Fruit fly (Drosophila melanogaster): ENCODE results near the gene ZnT35C.

The ZnT35C gene

DNA sequence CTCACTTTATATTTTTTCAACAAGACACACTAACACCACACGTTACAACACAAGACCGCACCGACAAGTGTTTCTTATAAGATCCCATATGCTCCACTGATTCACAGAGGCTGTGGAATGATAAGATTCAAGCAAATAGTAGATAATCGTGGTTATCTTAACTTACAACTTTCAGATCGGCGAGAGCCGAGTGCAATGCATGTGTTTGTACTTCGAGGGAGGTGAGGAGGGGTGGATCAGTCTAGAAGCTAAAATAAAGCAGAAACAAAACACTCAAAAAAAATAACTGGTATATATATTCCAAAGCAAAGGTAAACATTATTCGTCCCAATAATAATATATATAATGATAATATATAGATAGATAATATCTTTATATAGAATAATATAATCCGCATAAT lies at the start of gene ZnT35C:
Gene ZnT35C (minus strand): TSS at position 101 of the 400 bp plus-strand sequence.
- TF ChIP-seq CG17801 (GFP tag; optimal IDR thresholded peaks at IDR 0.05; ENCODE audit: partially characterized antibody): no peak

DNA sequence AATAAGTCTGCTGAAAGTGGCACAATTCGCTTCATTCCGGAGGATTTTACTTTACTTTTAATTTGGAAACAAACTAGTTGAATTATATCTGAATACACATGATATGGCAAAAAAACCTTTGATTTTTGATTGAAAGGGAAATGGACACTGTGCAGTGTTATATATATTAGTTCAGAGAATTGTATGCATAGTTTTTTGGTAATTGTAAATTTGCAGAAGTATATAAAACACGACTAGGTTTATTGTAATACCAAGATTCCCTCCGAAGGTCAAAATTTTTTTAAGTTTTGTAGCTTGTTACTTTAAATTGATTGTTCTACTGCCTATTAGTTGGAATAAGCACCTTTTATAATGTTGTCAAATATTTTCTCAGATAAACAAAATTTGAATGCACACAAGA lies 44.6 kb upstream of the ZnT35C start, which contains the start of gene CG15260:
Gene CG15260 (minus strand): TSS at position 101 of the 400 bp plus-strand sequence.
- no peak for TF ChIP-seq CG17801 (GFP tag; optimal IDR thresholded peaks at IDR 0.05; ENCODE audit: partially characterized antibody)

DNA sequence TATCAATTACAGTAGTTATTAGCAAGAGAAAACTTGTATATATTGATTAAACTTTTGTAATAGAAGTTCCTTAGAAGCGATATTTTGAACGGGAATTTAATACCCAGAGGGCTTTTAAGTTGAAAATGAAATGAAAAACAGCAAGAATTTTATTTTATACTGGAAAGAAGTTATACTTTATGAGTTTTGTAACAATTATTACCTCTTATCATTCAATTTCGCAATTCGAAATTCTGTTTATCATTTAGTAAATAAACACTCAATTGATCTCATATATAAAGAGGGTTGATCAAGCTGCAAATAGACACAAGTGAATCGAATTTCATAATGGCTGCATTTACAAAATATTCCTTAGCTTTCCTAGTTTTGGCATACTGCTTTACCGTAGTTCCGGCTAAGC lies 37.2 kb upstream of the ZnT35C start, which contains the start of gene CG15263:
Gene CG15263 (plus strand): TSS at position 301 of the 400 bp plus-strand sequence.
- TF ChIP-seq CG17801 (GFP tag; optimal IDR thresholded peaks at IDR 0.05; ENCODE audit: partially characterized antibody): no peak

DNA sequence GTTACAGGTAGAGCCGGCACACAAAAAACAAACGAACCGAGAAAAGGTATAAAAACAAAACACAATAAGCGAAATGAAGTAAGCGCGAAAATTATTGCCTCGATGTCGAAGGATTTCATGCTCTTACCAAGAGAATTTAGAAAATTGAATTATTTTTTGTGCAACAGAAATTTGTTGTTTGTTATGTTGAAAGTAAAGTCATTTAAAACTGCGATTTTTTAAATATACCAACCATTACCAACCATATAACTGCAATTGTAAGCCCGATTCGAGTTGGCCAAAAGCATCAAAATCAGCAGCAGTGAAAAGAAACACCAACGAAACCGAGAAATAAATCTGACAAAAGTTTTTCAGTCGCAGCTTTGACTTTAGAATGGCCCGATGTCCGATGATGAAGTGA lies 33.5 kb upstream of the ZnT35C start:
- TF ChIP-seq CG17801 (GFP tag; optimal IDR thresholded peaks at IDR 0.05; ENCODE audit: partially characterized antibody): no peak

DNA sequence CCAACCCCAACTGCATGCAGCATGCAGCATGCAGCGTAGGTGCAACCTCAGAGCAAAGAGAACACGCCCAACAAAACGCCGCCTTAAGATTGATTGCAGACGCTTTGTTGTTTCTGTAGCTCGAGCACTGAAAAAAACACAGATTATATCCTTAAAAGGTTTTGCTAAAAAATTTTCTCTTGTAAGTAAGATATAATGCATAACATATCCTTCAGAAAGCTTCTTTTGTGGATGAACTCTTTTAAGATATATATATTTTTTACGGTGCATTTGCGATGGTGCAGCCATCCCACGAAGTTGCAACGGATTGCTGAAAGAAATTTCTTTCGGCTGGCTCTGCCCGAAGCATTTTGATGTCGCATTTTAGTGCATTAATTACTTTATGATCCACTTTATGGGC lies 28.3 kb upstream of the ZnT35C start:
- no peak for TF ChIP-seq CG17801 (GFP tag; optimal IDR thresholded peaks at IDR 0.05; ENCODE audit: partially characterized antibody)

DNA sequence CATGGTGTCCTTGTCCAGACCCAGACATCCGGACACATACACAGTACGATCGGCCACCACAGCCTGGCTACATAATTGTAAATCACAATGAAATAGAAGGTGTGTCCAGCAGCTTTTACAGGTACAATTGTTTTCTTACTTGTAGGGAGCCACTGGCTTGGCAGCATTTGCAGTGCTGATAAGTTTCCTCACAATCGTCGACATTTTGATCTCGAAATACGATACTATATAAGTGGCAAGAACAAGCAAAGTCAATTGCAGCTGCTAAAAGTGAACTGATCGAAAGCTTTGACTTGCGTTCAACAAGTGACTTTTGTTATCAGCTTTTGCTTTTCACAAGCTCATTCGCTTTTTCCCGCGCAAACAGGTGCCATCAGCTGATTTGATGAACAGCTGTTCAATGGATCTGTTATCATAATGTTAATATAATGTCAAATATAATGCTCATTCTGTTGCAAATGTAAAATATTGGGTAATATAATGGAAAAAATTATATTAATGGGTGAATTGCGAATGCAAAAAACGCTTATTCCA lies 27.3 kb upstream of the ZnT35C start, which contains the start of gene UK114:
Gene UK114 (minus strand): TSS at position 309 of the 534 bp plus-strand sequence.
- TF ChIP-seq CG17801 (GFP tag; optimal IDR thresholded peaks at IDR 0.05; ENCODE audit: partially characterized antibody): no peak

DNA sequence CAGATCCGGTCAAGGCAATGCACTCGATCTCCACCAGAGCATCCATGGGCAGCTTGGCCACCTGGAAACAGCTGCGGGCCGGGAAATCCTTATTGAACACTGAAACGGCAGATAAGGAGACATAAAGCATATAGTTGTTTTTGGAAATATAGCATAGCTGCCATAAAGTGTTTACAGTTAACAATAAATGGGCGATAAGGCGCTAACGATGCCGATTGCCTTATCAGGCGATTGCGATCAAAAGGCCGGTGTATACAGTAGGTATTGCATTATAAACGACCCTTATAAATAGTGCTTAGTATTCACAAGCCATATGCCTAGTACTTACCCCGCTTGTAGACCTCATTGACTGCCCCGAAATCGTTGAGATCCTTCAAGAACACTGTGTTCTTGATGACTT lies 26.8 kb upstream of the ZnT35C start:
- peak; percentile 20 for TF ChIP-seq CG17801 (GFP tag; optimal IDR thresholded peaks at IDR 0.05; ENCODE audit: partially characterized antibody)

DNA sequence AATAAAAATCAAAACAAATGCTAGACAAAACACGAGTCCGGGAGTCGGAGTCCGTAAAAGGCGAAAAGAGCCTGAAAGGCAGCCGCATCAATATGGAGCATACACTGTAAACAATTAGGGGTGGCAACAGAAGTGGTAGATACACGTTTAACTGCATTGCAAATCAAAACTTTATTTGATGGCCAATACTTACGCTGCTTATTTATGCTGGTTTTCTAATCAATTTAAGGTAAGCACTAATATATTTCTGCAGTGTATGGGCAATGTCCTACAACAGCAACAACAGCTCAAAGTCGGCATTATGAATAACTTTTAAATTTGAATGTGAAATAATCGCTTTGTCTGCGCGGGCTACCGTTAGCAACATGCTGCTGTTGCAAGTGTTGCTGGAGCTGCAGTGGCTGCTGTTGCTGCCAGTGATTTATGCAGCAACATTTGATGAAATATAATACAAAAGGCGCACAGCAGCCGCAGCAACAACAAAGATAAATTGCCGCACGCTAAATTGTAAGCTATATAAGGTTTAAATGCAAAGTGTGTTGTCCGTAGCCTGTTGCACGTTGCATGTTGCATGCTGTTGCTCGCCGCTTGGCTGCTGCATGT lies 26.1 kb upstream of the ZnT35C start:
- TF ChIP-seq CG17801 (GFP tag; optimal IDR thresholded peaks at IDR 0.05; ENCODE audit: partially characterized antibody): no peak

DNA sequence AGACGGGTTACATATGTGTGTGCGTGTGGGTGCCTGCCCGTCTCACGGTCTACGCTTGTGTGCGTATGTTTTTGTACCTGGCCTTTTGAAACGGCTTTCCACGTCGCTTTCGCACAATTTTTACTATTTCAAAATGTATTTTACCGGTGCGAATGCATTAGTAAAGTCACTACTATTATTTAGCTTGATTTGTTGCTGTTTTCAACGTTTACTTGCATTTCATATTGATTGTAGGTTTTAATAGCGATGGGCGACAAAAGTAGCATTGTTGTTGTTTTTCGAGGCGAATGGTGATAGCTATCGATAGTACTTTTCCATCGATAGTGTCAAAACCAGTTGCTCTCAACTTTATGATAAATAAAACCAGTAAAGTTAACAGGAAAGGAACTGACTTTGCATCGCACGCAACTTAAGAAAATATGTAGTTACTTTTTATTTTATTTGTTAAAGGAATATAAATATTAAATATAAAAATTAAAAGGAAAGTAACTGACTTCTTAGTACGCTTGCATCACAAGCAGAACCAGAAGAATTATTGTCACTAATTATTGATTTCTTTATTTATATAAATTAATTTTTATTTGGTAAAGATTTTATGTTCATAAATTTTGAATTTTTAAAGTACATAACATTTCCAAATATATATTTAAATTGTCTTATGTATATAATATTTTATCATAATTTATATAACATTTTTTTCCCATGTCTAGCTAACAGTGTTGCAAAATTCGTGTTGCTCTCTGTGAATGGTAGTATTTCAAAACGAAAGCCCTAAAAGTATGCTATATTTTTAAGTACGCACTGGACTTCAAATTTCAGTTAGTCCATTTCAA lies 24.5 kb upstream of the ZnT35C start, which contains the start of gene Cul3:
Gene Cul3 (minus strand): TSS at position 268 of the 833 bp plus-strand sequence.
- TF ChIP-seq CG17801 (GFP tag; optimal IDR thresholded peaks at IDR 0.05; ENCODE audit: partially characterized antibody): no peak

DNA sequence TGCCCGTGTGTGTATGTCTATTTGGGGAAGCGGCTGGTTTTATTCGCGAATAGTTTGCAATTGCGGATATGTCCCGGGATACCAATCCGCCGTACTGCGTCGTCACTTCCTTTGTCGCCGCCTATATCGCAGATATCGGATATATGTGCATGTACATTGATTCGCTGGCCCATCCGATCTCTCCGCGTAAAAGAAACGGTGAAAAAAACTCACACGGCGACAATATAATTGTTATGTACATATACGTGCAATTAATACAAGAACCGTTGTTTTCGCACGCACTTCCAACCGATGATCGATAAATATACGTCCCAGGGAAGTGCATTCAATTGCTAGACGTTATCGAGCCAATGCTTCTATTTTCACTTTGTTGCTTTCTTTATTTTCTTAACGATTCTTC lies 23.8 kb upstream of the ZnT35C start:
- TF ChIP-seq CG17801 (GFP tag; optimal IDR thresholded peaks at IDR 0.05; ENCODE audit: partially characterized antibody): no peak

DNA sequence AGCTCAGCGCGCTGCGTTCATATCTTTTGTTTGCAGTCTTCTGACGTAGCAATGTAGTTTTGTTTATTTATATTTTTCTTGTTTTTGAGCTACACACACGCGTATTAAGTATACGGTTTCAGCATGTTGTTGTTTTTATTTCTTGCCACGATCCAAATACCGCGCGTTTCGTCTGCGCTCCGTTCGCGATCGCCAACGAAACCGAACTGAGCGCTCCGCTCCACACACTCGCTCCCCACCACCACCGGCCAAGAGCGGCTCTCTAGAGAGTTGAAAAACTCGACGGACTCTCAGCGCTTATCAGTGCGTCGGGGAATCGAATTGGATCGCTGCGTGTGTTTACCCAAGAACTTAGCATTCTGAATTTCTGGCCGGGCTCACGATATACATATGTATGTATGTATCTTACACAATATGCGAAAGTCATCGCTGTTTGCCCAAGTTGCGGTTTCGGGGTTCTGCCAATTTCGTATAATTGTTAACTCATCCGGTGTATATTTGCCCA lies 17.0 kb upstream of the ZnT35C start, which contains the start of gene yuri:
Gene yuri (minus strand): TSS at position 210 of the 505 bp plus-strand sequence.
- peak; percentile 90 for TF ChIP-seq CG17801 (GFP tag; optimal IDR thresholded peaks at IDR 0.05; ENCODE audit: partially characterized antibody)

DNA sequence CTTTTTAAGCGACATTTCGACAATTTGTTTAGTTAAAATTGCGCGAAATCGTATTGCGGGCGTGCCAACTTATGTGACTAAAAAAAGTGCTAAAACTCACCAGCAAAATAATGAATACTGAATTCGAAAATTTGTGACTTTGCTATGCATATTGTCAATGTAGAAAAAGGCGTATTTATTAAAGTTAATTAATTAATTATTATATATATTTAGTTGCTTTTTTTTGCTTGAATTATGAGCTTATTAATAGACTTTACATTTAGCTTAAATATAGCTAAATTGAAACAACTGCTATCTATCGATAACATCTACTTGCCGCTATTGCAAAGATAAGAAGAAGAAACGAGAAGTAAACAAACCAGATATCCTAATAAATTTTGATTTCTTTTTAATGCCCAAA lies 8.7 kb upstream of the ZnT35C start, which contains the start of the genes PolD3 and Uxt:
Gene PolD3 (minus strand): TSS at position 56 of the 400 bp plus-strand sequence.
Gene Uxt (plus strand): TSS at position 333 of the 400 bp plus-strand sequence.
- TF ChIP-seq CG17801 (GFP tag; optimal IDR thresholded peaks at IDR 0.05; ENCODE audit: partially characterized antibody): no peak

DNA sequence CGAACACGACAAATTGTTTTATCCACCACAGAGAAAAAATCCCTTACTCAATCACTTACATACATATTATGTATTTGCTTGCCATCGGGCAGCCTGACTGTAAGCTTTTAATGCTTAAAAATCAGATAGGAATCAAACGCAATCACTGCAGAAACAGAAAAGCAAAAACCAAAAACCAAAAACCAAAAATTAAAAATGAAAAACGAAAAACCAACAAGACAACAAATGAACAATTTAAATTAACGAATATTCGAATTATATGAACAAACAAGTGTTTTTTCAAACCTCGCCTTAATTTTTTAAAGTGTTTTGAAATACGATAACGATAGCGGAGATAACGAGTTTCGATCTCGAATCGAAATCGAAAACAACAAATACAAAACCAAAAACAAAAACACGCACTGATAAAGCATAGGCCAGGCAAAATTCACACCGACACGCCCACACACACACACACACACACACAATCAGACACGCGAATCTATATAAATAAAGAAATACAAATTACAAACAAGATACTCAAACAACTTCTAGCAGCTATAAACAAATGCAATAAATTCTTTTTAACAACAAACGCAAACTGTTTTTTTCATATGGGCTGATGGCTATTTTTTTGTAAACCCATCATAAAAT lies 6.8 kb upstream of the ZnT35C start:
- TF ChIP-seq CG17801 (GFP tag; optimal IDR thresholded peaks at IDR 0.05; ENCODE audit: partially characterized antibody): no peak

DNA sequence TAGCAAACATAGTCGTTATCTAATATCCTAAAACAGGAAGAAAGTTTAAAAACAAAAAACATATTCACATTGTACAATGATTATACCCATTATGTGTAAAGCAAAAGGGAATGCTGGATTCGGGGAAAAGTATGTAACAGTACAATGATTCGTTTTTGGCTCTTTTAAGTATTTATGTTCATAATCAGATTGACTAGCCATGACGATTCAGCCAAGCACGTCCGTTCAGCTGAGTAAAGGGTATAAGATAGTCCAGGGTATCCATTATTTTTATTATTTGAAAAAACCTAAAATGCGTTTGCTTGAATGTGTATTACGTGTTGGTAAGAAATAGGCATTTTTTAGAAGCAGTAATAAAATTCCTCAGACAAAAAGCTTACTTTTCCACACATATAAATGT lies 2.2 kb upstream of the ZnT35C start:
- TF ChIP-seq CG17801 (GFP tag; optimal IDR thresholded peaks at IDR 0.05; ENCODE audit: partially characterized antibody): no peak

DNA sequence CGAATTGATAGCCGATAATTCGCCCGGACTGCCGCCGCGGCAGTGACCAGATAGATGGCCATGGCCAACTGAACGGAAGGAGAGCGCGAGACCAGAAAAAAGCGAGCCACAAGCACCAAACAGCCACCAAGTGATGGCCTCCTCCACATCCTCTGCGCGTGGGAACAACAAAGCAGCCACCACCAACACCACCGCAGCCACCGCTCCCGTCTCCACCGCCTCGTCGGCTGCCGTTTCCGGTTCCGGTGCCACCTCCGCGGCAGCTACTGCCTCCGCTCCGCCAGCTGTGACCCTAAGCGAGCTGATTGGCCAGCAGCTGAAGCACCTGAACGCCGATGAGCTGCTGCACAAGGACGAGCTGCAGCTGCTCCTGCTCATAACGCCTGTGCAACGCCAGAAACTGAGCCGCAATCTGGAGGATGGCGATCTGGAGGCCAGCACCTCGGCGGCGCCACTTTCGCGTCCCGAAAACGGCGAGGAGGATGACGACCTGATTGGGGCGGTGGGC lies 1.5 kb upstream of the ZnT35C start:
- no peak for TF ChIP-seq CG17801 (GFP tag; optimal IDR thresholded peaks at IDR 0.05; ENCODE audit: partially characterized antibody)
